Fruit fly (Drosophila melanogaster) whole organism, prepupa: ENCODE data around the gene ATPsynB.

Experiments
- CG15336 ChIP-seq: fragments of 200-800 bp; sonication (Bioruptor generic); IDR thresholded peaks from 2 replicates; pipeline ENCODE4 v1.3.6; 2022; ENCODE audit warnings: missing biosample characterization, missing genetic modification characterization
- CG34406 ChIP-seq: fragments of 200-800 bp; sonication (Bioruptor generic); optimal IDR thresholded peaks from 3 replicates; lab custom pipeline; 2016; ENCODE audit warnings: missing biosample characterization, missing genetic modification characterization
- CG6163 ChIP-seq: fragments of 200-800 bp; sonication (Bioruptor generic); IDR thresholded peaks from 3 replicates; pipeline ENCODE4 v1.3.6; 2022; ENCODE audit warnings: missing biosample characterization, missing genetic modification characterization
- CG6276 ChIP-seq: fragments of 200-800 bp; sonication (Bioruptor generic); optimal IDR thresholded peaks from 2 replicates; lab custom pipeline; 2017; ENCODE audit warnings: missing biosample characterization, mild to moderate bottlenecking, missing genetic modification characterization
- CG6792 ChIP-seq: fragments of 200-800 bp; sonication (Bioruptor generic); optimal IDR thresholded peaks from 3 replicates; lab custom pipeline; 2016; ENCODE audit warnings: missing biosample characterization, missing genetic modification characterization
- CG6808 ChIP-seq: fragments of 200-800 bp; sonication (Bioruptor generic); optimal IDR thresholded peaks from 3 replicates; lab custom pipeline; 2017; ENCODE audit warnings: missing biosample characterization, missing genetic modification characterization, mild to moderate bottlenecking, moderate library complexity, missing genetic modification reagents
- Eip75B ChIP-seq: fragments of 200-800 bp; sonication (Bioruptor generic); optimal IDR thresholded peaks from 3 replicates; lab custom pipeline; 2016; ENCODE audit warnings: missing biosample characterization, missing genetic modification characterization
- Hr4 ChIP-seq: fragments of 200-800 bp; sonication (Bioruptor generic); optimal IDR thresholded peaks from 3 replicates; lab custom pipeline; 2016; ENCODE audit warnings: missing biosample characterization, missing genetic modification characterization
- Met ChIP-seq: fragments of 200-800 bp; sonication (Bioruptor generic); optimal IDR thresholded peaks from 3 replicates; lab custom pipeline; 2016; ENCODE audit warnings: missing biosample characterization, missing genetic modification characterization
- OdsH ChIP-seq: fragments of 200-800 bp; sonication (Bioruptor generic); optimal IDR thresholded peaks from 3 replicates; lab custom pipeline; 2016; ENCODE audit warnings: missing biosample characterization, missing genetic modification characterization
- dac ChIP-seq: fragments of 200-800 bp; sonication (Bioruptor generic); optimal IDR thresholded peaks from 2 replicates; lab custom pipeline; 2017; ENCODE audit warnings: missing biosample characterization, mild to moderate bottlenecking, missing genetic modification characterization
- lz ChIP-seq: fragments of 200-800 bp; sonication (Bioruptor generic); optimal IDR thresholded peaks from 3 replicates; lab custom pipeline; 2016; ENCODE audit warnings: missing biosample characterization, missing genetic modification characterization
- salr ChIP-seq, 2 experiments: fragments of 200-800 bp; sonication (Bioruptor generic); optimal IDR thresholded peaks; 3 replicates each; lab custom pipeline; 2016 to 2018; ENCODE audit warnings: missing biosample characterization in 2 of 2, missing genetic modification characterization in 2 of 2, mild to moderate bottlenecking in 1 of 2
- topi ChIP-seq: fragments of 200-800 bp; sonication (Bioruptor generic); optimal IDR thresholded peaks from 3 replicates; lab custom pipeline; 2016; ENCODE audit warnings: missing biosample characterization, missing genetic modification characterization

DNA sequence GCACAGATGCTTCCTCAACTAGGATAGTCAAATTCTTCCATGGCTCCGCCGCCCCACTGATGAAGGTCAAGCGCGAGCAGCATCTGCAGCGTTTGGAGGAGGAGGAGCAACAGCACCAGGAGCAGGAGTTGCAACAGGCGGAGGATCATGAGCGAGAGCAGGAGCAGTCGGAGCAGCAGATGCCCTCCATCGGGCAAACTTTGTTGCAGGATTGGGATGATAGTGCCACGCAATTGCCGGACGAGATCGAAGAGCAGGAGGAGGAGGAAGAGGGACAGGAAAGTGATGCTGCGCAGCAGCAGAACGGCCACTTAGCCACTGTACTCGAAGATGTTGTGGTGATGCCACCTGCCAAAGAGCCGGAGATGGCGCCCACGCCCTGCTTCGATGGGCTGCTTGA, 24.2 kb upstream of the ATPsynB start:
- no peak for TF ChIP-seq CG15336 (GFP tag; lab: Robert Waterston, UW)
- no peak for TF ChIP-seq dac
- no peak for TF ChIP-seq Hr4 (GFP tag; lab: Kevin White, UChicago)
- TF ChIP-seq salr (GFP tag; optimal IDR thresholded peaks at IDR 0.05; lab: Kevin White, UChicago) = no peak
- no peak for TF ChIP-seq lz (GFP tag; lab: Kevin White, UChicago)
- TF ChIP-seq CG6808 = no peak
- TF ChIP-seq topi = no peak
- TF ChIP-seq CG6792 (GFP tag; lab: Kevin White, UChicago) = no peak
- TF ChIP-seq Eip75B = no peak
- TF ChIP-seq OdsH (GFP tag; lab: Kevin White, UChicago) = no peak
- no peak for TF ChIP-seq CG6163 (GFP tag; lab: Robert Waterston, UW)
- TF ChIP-seq Met (GFP tag; lab: Kevin White, UChicago) = no peak
- TF ChIP-seq CG34406 (GFP tag; lab: Kevin White, UChicago) = no peak
- TF ChIP-seq CG6276 (GFP tag; lab: Kevin White, UChicago) = no peak
